Fruit fly (Drosophila melanogaster): ENCODE measurements around the gene CG4459.

dm6 chr3R:19902328-19902727, 26.1 kb downstream of the CG4459 start:
- TF ChIP-seq CG10631 (GFP tag; optimal IDR thresholded peaks at IDR 0.05) (no peak), CG16779 (tag; optimal IDR thresholded peaks at IDR 0.05) (no peak), CG8119 (GFP tag; IDR thresholded peaks at IDR 0.05) (no peak), Sox15 (GFP tag; optimal IDR thresholded peaks at IDR 0.05) (no peak), Hr38 (GFP tag; optimal IDR thresholded peaks at IDR 0.05) (no peak), CG6854 (GFP tag; optimal IDR thresholded peaks at IDR 0.05) (no peak), Hr39 (GFP tag; optimal IDR thresholded peaks at IDR 0.05) (no peak), svp (GFP tag) (no peak)

All from whole organism, prepupa.